Worm (Caenorhabditis elegans): ENCODE data around the gene cpsf-3.

cpsf-3 gene

ce11 chrIV:13315344-13315743 lies 32.7 kb upstream of the cpsf-3 start, which contains the start of gene fat-1:
Gene fat-1, plus strand, starts transcription at chrIV:13315644.
- TF ChIP-seq skn-1 (tag; optimal IDR thresholded peaks at IDR 0.05) = no peak
- no peak for TF ChIP-seq unc-39 (tag; optimal IDR thresholded peaks at IDR 0.05)
- TF ChIP-seq fos-1 (tag; optimal IDR thresholded peaks at IDR 0.05) = no peak
- TF ChIP-seq aly-2 (tag; optimal IDR thresholded peaks at IDR 0.05) = no peak
- no peak for TF ChIP-seq tbx-2 (tag; optimal IDR thresholded peaks at IDR 0.05)
- no peak for TF ChIP-seq nhr-12 (tag; optimal IDR thresholded peaks at IDR 0.05)
- no peak for TF ChIP-seq nhr-76 (tag; optimal IDR thresholded peaks at IDR 0.05)
- TF ChIP-seq elt-1 (tag; optimal IDR thresholded peaks at IDR 0.05) = no peak
- no peak for TF ChIP-seq nfya-1 (tag; optimal IDR thresholded peaks at IDR 0.05; ENCODE audit: insufficient read depth)
- no peak for TF ChIP-seq fkh-10 (GFP tag; optimal IDR thresholded peaks at IDR 0.05)
- no peak for TF ChIP-seq elt-2 (tag; optimal IDR thresholded peaks at IDR 0.05)
- TF ChIP-seq ceh-16 (tag; optimal IDR thresholded peaks at IDR 0.05) = no peak
- TF ChIP-seq mml-1 (tag; optimal IDR thresholded peaks at IDR 0.05) = no peak
- TF ChIP-seq snpc-4 (tag; optimal IDR thresholded peaks at IDR 0.05) = no peak
- TF ChIP-seq ceh-28 (tag; optimal IDR thresholded peaks at IDR 0.05) = no peak
- TF ChIP-seq mdl-1 (tag; optimal IDR thresholded peaks at IDR 0.05) = no peak
- TF ChIP-seq ztf-4 (tag; optimal IDR thresholded peaks at IDR 0.05) = no peak

- peak in 1 of 3 experiments; percentile 46 for TF ChIP-seq elt-3 (tag; optimal IDR thresholded peaks at IDR 0.05)
- TF ChIP-seq nhr-67 (tag; optimal IDR thresholded peaks at IDR 0.05) = no peak
- peak; percentile 99 for TF ChIP-seq elt-2 (tag; optimal IDR thresholded peaks at IDR 0.05)
- TF ChIP-seq nhr-23 (tag; optimal IDR thresholded peaks at IDR 0.05) = no peak
- peak; percentile 3 for TF ChIP-seq mdl-1 (tag; optimal IDR thresholded peaks at IDR 0.05)
- peak; percentile 15 for TF ChIP-seq hmg-11 (tag; optimal IDR thresholded peaks at IDR 0.05)
- TF ChIP-seq jun-1 (tag; optimal IDR thresholded peaks at IDR 0.05) = peak; percentile 82
- TF ChIP-seq fos-1 (tag; optimal IDR thresholded peaks at IDR 0.05) = no peak
- TF ChIP-seq nhr-11 (tag; optimal IDR thresholded peaks at IDR 0.05) = no peak
- TF ChIP-seq tbx-2 (tag; optimal IDR thresholded peaks at IDR 0.05) = no peak
- peak; percentile 96 for TF ChIP-seq pqm-1 (tag; optimal IDR thresholded peaks at IDR 0.05)
- peak; percentile 46 for TF ChIP-seq nhr-43 (tag; optimal IDR thresholded peaks at IDR 0.05; ENCODE audit: poor library complexity, severe bottlenecking)
- TF ChIP-seq nfya-1 (tag; optimal IDR thresholded peaks at IDR 0.05; ENCODE audit: insufficient read depth) = no peak
Measured at ce11 chrIV:13314181-13314580, 31.5 kb upstream of the cpsf-3 start.

- TF ChIP-seq nhr-28 (tag; optimal IDR thresholded peaks at IDR 0.05) = no peak
- TF ChIP-seq fkh-10 (GFP tag; optimal IDR thresholded peaks at IDR 0.05) = no peak
- no peak for TF ChIP-seq unc-62 (GFP tag; optimal IDR thresholded peaks at IDR 0.05)
- TF ChIP-seq nhr-237 (tag; optimal IDR thresholded peaks at IDR 0.05) = no peak
- no peak for TF ChIP-seq tbx-2 (tag; optimal IDR thresholded peaks at IDR 0.05)
- TF ChIP-seq nhr-76 (tag; optimal IDR thresholded peaks at IDR 0.05) = no peak
- no peak for TF ChIP-seq ztf-11 (tag; optimal IDR thresholded peaks at IDR 0.05)
- TF ChIP-seq egl-5 (tag; optimal IDR thresholded peaks at IDR 0.05) = no peak
- TF ChIP-seq ztf-4 (tag; optimal IDR thresholded peaks at IDR 0.05) = no peak
- TF ChIP-seq pha-4 (tag; optimal IDR thresholded peaks at IDR 0.05) = no peak
- TF ChIP-seq ceh-16 (tag; optimal IDR thresholded peaks at IDR 0.05) = no peak
- TF ChIP-seq fkh-2 (tag; optimal IDR thresholded peaks at IDR 0.05) = no peak
- TF ChIP-seq ZK546.5 (tag; optimal IDR thresholded peaks at IDR 0.05) = no peak
- peak; percentile 73 for TF ChIP-seq elt-2 (tag; optimal IDR thresholded peaks at IDR 0.05)
- no peak for TF ChIP-seq elt-3 (tag; optimal IDR thresholded peaks at IDR 0.05)
- TF ChIP-seq lin-39 (tag; optimal IDR thresholded peaks at IDR 0.05) = peak; percentile 44
- no peak for TF ChIP-seq nhr-12 (tag; optimal IDR thresholded peaks at IDR 0.05)
- TF ChIP-seq hmg-11 (tag; optimal IDR thresholded peaks at IDR 0.05) = peak; percentile 52
- TF ChIP-seq eor-1 (tag; optimal IDR thresholded peaks at IDR 0.05) = no peak
- TF ChIP-seq ceh-28 (tag; optimal IDR thresholded peaks at IDR 0.05) = no peak
- no peak for TF ChIP-seq lsy-12 (tag; optimal IDR thresholded peaks at IDR 0.05)
- no peak for TF ChIP-seq fos-1 (tag; optimal IDR thresholded peaks at IDR 0.05)
- no peak for TF ChIP-seq elt-1 (tag; optimal IDR thresholded peaks at IDR 0.05)
- TF ChIP-seq nhr-67 (tag; optimal IDR thresholded peaks at IDR 0.05) = no peak
- no peak for TF ChIP-seq nhr-23 (tag; optimal IDR thresholded peaks at IDR 0.05)
- TF ChIP-seq unc-39 (tag; optimal IDR thresholded peaks at IDR 0.05) = no peak
- no peak for TF ChIP-seq daf-12 (tag; optimal IDR thresholded peaks at IDR 0.05)
- no peak for TF ChIP-seq skn-1 (tag; optimal IDR thresholded peaks at IDR 0.05)
- no peak for TF ChIP-seq aly-2 (tag; optimal IDR thresholded peaks at IDR 0.05)
- no peak for TF ChIP-seq zag-1 (tag; optimal IDR thresholded peaks at IDR 0.05)
- TF ChIP-seq nfya-1 (tag; optimal IDR thresholded peaks at IDR 0.05; ENCODE audit: insufficient read depth) = peak; percentile 36
Measured at ce11 chrIV:13313156-13313555, 30.5 kb upstream of the cpsf-3 start.

Data from whole organism, L3 larva.